Fruit fly (Drosophila melanogaster) S2 (cell line): ENCODE results near the gene CG7457.

ENCODE experiments used
- CG8478 ChIP-seq: fragments of >200 bp; optimal IDR thresholded peaks from 2 replicates; lab custom pipeline; 2018
- CTCF ChIP-seq, 2 experiments: fragments of >200 bp; optimal IDR thresholded peaks; 2 replicates each; lab custom pipeline; 2018

dm6 chr3L:7726285-7726684 lies at the start of gene CG7457:
- TF ChIP-seq CTCF (optimal IDR thresholded peaks at IDR 0.05; lab: Kevin White, UChicago) (no peak), CG8478 (lab: Kevin White, UChicago) (no peak)
